Worm (Caenorhabditis elegans): ENCODE results near the gene pmp-2.

Gene pmp-2

DNA sequence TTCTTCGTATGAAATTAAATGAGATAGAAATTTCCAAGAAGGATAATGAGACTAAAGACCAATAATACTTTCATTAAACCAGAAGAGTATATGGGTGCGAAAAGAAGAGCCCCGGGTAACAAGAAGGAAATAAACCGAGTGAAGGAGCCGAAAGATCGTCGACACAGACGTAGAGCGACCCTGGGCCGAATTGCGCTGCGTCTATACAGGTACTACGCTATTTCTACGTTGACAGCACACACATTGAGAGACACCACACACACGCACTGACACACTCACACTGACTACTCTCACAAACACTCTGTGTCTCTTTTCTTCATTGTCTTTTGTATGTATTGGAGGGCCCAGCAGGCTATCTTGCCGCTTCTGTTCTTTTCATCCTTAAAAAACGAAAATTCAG is 28.8 kb downstream of the pmp-2 start (continued):
- TF ChIP-seq spr-1 (tag; optimal IDR thresholded peaks at IDR 0.05), result no peak
- no peak for TF ChIP-seq lin-39 (tag; optimal IDR thresholded peaks at IDR 0.05)

DNA sequence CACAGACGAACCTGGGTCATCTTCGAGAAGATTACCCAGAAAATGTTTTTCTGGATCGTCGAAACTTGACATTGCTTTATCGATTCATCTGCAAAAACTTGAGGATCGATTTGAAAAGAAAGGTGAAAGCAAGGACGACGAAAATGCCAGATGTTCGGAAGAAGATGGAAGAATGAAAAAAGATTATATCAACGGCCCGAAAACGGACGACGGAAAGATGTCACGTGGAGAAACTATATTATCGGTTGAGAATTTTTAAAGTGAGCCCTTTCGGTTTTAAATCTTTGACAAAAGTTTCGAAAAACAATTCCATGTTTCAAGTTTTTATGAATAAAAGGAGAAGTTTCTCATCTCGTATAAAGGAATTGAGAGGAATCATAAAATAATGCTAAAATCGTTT is 29.4 kb downstream of the pmp-2 start, which contains the start of gene dnj-5:
Gene dnj-5, minus strand, starts transcription at position 101 of the 400 bp plus-strand sequence.
- TF ChIP-seq aha-1 (tag) (peak; percentile 50), lin-15B (tag; optimal IDR thresholded peaks at IDR 0.05) (no peak)

DNA sequence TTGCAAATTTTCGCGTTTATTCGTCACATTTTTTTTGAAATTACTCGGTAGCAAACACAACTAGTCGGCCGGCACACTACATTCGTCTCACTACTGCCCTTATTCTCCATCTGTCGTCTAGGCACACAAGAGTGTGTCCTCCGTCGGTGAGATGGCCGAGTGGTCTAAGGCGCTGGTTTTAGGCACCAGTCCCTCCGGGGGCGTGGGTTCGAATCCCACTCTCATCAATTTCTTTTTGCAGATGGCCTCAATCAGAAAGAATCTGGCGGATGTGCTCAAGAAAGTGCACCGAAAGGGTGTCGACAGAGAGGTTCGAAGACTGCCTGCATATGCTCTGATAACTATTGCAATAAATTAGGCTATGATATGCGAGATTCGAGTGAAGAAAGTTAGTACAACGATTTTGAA is 34.5 kb downstream of the pmp-2 start:
- TF ChIP-seq fos-1 (tag; optimal IDR thresholded peaks at IDR 0.05), result no peak
- no peak for TF ChIP-seq T20F7.1 (GFP tag; optimal IDR thresholded peaks at IDR 0.05)
- TF ChIP-seq egl-43 (GFP tag; IDR thresholded peaks at IDR 0.05), result peak; percentile 94
- no peak for TF ChIP-seq nhr-237 (tag; optimal IDR thresholded peaks at IDR 0.05)
- 0 out of 2 replicates have a peak, but pooled peaks have one; percentile 4 for TF ChIP-seq mxl-2 (GFP tag; conservative IDR thresholded peaks at IDR 0.05)
- TF ChIP-seq unc-62 (GFP tag; optimal IDR thresholded peaks at IDR 0.05 in 1 of 2), result peak in 1 of 2 experiments; percentile 1
- TF ChIP-seq unc-62 (tag; optimal IDR thresholded peaks at IDR 0.05), result no peak
- no peak for TF ChIP-seq ceh-82 (tag; optimal IDR thresholded peaks at IDR 0.05)
- TF ChIP-seq pqm-1 (tag; optimal IDR thresholded peaks at IDR 0.05), result no peak
- TF ChIP-seq nhr-25 (tag; optimal IDR thresholded peaks at IDR 0.05; ENCODE audit: borderline replicate concordance, insufficient read depth), result peak; percentile 75
- peak; percentile 78 for TF ChIP-seq mes-2 (tag; optimal IDR thresholded peaks at IDR 0.05; ENCODE audit: poor library complexity, severe bottlenecking)
- TF ChIP-seq hmg-1.1 (GFP tag; IDR thresholded peaks at IDR 0.05), result peak; percentile 89
- TF ChIP-seq mxl-3 (GFP tag; optimal IDR thresholded peaks at IDR 0.05), result peak; percentile 64
- TF ChIP-seq nhr-10 (tag; optimal IDR thresholded peaks at IDR 0.05), result no peak
- 0 out of 2 replicates have a peak, but pooled peaks have one; percentile 36 for TF ChIP-seq zip-11 (GFP tag; IDR thresholded peaks at IDR 0.05)
- TF ChIP-seq R02D3.7 (tag; optimal IDR thresholded peaks at IDR 0.05), result no peak
- TF ChIP-seq jun-1 (tag; optimal IDR thresholded peaks at IDR 0.05), result peak; percentile 16
- peak; percentile 60; the same call in 1 of the 2 replicates for TF ChIP-seq D1046.2 (GFP tag; IDR thresholded peaks at IDR 0.05)
- peak; percentile 70 for TF ChIP-seq ceh-20 (GFP tag; IDR thresholded peaks at IDR 0.05)
- peak; percentile 34 for TF ChIP-seq hlh-30 (tag; optimal IDR thresholded peaks at IDR 0.05; ENCODE audit: insufficient read depth)
- no peak for TF ChIP-seq F10B5.3 (tag; optimal IDR thresholded peaks at IDR 0.05)
- no peak for TF ChIP-seq ceh-32 (tag; optimal IDR thresholded peaks at IDR 0.05; ENCODE audit: poor library complexity)
- peak; percentile 38 for TF ChIP-seq F49E8.2 (tag; optimal IDR thresholded peaks at IDR 0.05; ENCODE audit: borderline replicate concordance)
- no peak for TF ChIP-seq tag-97 (GFP tag; IDR thresholded peaks at IDR 0.05)
- TF ChIP-seq attf-4 (tag; optimal IDR thresholded peaks at IDR 0.05), result no peak
- peak; percentile 91 for TF ChIP-seq aha-1 (tag)
- TF ChIP-seq ama-1 (optimal IDR thresholded peaks at IDR 0.05), result peak; percentile 64
- TF ChIP-seq madf-9 (GFP tag; conservative IDR thresholded peaks at IDR 0.05), result peak; percentile 70
- peak; percentile 18 to 74; a peak in 1 of 4 replicates for TF ChIP-seq madf-5 (GFP tag; IDR thresholded peaks at IDR 0.05)
- no peak for TF ChIP-seq egl-27 (tag; optimal IDR thresholded peaks at IDR 0.05)
- peak; percentile 73 for TF ChIP-seq Y105C5A.15 (GFP tag; IDR thresholded peaks at IDR 0.05)
- no peak for TF ChIP-seq unc-39 (tag; optimal IDR thresholded peaks at IDR 0.05)
- TF ChIP-seq snpc-1.2 (GFP tag; IDR thresholded peaks at IDR 0.05), result peak; percentile 73
- peak; percentile 9 to 58 for TF ChIP-seq lsy-2 (tag; optimal IDR thresholded peaks at IDR 0.05)
- TF ChIP-seq F44E2.7 (GFP tag; IDR thresholded peaks at IDR 0.05), result peak; percentile 82; the same call in 1 of the 2 replicates
- peak; percentile 17 for TF ChIP-seq fkh-10 (GFP tag; optimal IDR thresholded peaks at IDR 0.05)
- TF ChIP-seq lin-38 (GFP tag; IDR thresholded peaks at IDR 0.05), result peak; percentile 68
- TF ChIP-seq lin-39 (tag; optimal IDR thresholded peaks at IDR 0.05), result no peak
- no peak for TF ChIP-seq daf-12 (tag; optimal IDR thresholded peaks at IDR 0.05)
- TF ChIP-seq Y5F2A.4 (GFP tag; optimal IDR thresholded peaks at IDR 0.05), result peak; percentile 14
- peak; percentile 76 for TF ChIP-seq nhr-11 (tag; optimal IDR thresholded peaks at IDR 0.05)
- peak; percentile 65 for TF ChIP-seq T26A8.4 (GFP tag; IDR thresholded peaks at IDR 0.05)
- no peak for TF ChIP-seq ceh-28 (tag; optimal IDR thresholded peaks at IDR 0.05)
- peak; percentile 59; the same call in 1 of the 2 replicates for TF ChIP-seq lin-29 (GFP tag; IDR thresholded peaks at IDR 0.05)
- TF ChIP-seq mep-1 (tag; optimal IDR thresholded peaks at IDR 0.05), result peak; percentile 80
- peak; percentile 60 for TF ChIP-seq php-3 (GFP tag; IDR thresholded peaks at IDR 0.05)

Measured in whole organism, L4 larva.